Worm (Caenorhabditis elegans) whole organism, midembryonic: Measurements from ENCODE around the gene F13A2.9.

Experiments
- T22C8.4 ChIP-seq: fragments of 200-800 bp; sonication (Bioruptor generic); IDR thresholded peaks from 2 replicates; pipeline ENCODE4 v1.3.6; 2022; ENCODE audit warnings: missing genetic modification characterization, missing compliant biosample characterization
- cog-1 ChIP-seq: sonication (generic microtip); optimal IDR thresholded peaks from 2 replicates; lab custom pipeline; 2016; ENCODE audit warnings: missing genetic modification characterization, missing compliant biosample characterization
- flt-1 ChIP-seq: fragments of 200-800 bp; sonication (Bioruptor generic); IDR thresholded peaks from 2 replicates; pipeline ENCODE4 v1.3.6; 2022; ENCODE audit warnings: missing genetic modification characterization, missing compliant biosample characterization
- klf-2 ChIP-seq: fragments of 200-800 bp; sonication (Bioruptor generic); conservative IDR thresholded peaks from 2 replicates; pipeline ENCODE4 v1.3.6; 2022; ENCODE audit warnings: missing genetic modification reagents, missing genetic modification characterization, missing compliant biosample characterization
- med-1 ChIP-seq: sonication (generic microtip); optimal IDR thresholded peaks from 2 replicates; lab custom pipeline; 2017; ENCODE audit warnings: missing genetic modification characterization, mild to moderate bottlenecking, missing compliant biosample characterization, antibody characterized with exemption, missing genetic modification reagents; ENCODE audit not compliant: insufficient read depth
- ref-1 ChIP-seq: fragments of 200-800 bp; sonication (Bioruptor generic); conservative IDR thresholded peaks from 2 replicates; pipeline ENCODE4 v1.3.6; 2022; ENCODE audit warnings: missing genetic modification reagents, missing genetic modification characterization, missing compliant biosample characterization
- tab-1 ChIP-seq: fragments of 200-800 bp; sonication (Bioruptor generic); IDR thresholded peaks from 2 replicates; pipeline ENCODE4 v1.3.6; 2022; ENCODE audit warnings: missing genetic modification characterization, missing compliant biosample characterization
- ztf-23 ChIP-seq: fragments of 200-800 bp; sonication (Bioruptor generic); IDR thresholded peaks from 2 replicates; pipeline ENCODE4 v1.3.6; 2022; ENCODE audit warnings: missing genetic modification reagents, missing genetic modification characterization, missing compliant biosample characterization
- ztf-29 ChIP-seq: fragments of 200-800 bp; sonication (Bioruptor generic); IDR thresholded peaks from 2 replicates; pipeline ENCODE4 v1.3.6; 2022; ENCODE audit warnings: missing genetic modification reagents, missing genetic modification characterization, missing compliant biosample characterization

F13A2.9 gene

DNA sequence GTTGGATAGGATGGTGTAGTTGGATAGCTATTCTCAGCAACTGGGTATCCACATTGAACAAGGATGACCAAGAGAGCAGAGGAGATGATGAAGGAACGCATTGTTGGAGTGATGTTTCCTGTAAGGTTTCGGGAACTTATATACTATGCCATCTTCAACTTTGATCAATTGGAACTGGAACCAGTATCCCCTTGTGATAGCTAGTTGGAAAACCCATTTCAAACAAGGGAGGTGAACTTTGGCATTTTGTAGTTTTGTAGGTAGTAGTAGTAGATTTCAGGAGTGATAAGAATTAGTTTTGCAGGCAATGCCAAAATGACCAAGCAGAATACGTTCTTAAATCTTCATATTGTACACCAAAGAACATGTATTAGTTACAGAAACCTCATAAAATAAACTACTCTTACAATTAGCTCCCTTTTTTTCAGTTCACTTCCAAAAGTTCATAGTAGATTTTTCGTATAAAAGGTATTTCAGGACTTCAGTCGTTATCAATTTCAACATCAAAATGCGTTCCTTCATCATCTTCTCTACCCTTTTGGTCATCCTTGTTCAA lies 32.5 kb upstream of the F13A2.9 start, which contains the start of the genes Y47D7A.7 and Y47D7A.2:
Gene Y47D7A.7 (minus strand): TSS at position 101 of the 556 bp plus-strand sequence.
Gene Y47D7A.2 (plus strand): TSS at position 506 of the 556 bp plus-strand sequence.
- no peak for TF ChIP-seq flt-1
- TF ChIP-seq ztf-23 (GFP tag; lab: Robert Waterston, UW) = no peak
- TF ChIP-seq med-1 (GFP tag; lab: Kevin White, UChicago) = no peak
- no peak for TF ChIP-seq ztf-29 (GFP tag; lab: Robert Waterston, UW)
- TF ChIP-seq T22C8.4 (GFP tag; lab: Robert Waterston, UW) = no peak
- TF ChIP-seq cog-1 (tag; lab: Kevin White, UChicago) = no peak
- TF ChIP-seq ref-1 (GFP tag; lab: Robert Waterston, UW) = no peak
- no peak for TF ChIP-seq klf-2 (GFP tag; lab: Robert Waterston, UW)
- TF ChIP-seq tab-1 = no peak

DNA sequence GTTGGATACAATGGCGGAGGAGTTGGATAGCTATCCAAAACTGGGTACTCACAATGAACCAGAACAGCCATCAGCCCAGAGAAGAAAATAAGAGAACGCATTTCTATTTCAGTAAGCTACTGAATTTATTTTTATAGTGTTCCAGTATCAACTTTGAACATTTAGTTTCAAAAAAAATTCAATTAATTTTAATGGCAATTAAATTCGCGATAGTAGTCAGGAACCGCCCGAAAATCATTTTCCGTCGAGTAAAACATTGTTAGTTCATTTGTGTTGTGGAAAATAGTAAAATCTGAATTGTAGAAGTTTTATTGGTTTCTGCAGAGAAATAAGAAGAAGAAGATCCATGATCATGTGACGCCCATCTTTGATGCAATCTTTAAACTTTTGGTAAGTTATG lies 30.8 kb upstream of the F13A2.9 start, which contains the start of gene Y47D7A.6:
Gene Y47D7A.6 (minus strand): TSS at position 101 of the 400 bp plus-strand sequence.
- TF ChIP-seq cog-1 (tag; lab: Kevin White, UChicago) (no peak), tab-1 (no peak), med-1 (GFP tag; lab: Kevin White, UChicago) (no peak), klf-2 (GFP tag; lab: Robert Waterston, UW) (no peak), ztf-23 (GFP tag; lab: Robert Waterston, UW) (no peak), flt-1 (no peak), T22C8.4 (GFP tag; lab: Robert Waterston, UW) (no peak), ztf-29 (GFP tag; lab: Robert Waterston, UW) (no peak)

ce11 chrV:4416710-4417109 lies 29.4 kb upstream of the F13A2.9 start, which contains the start of gene Y47D7A.18:
Gene Y47D7A.18 (minus strand): TSS chrV:4416810.
- TF ChIP-seq ztf-29 (GFP tag; lab: Robert Waterston, UW) = no peak
- TF ChIP-seq klf-2 (GFP tag; lab: Robert Waterston, UW) = no peak
- TF ChIP-seq flt-1 = no peak
- TF ChIP-seq ztf-23 (GFP tag; lab: Robert Waterston, UW) = no peak
- no peak for TF ChIP-seq T22C8.4 (GFP tag; lab: Robert Waterston, UW)
- TF ChIP-seq ref-1 (GFP tag; lab: Robert Waterston, UW) = no peak
- no peak for TF ChIP-seq tab-1
- TF ChIP-seq cog-1 (tag; lab: Kevin White, UChicago) = no peak

DNA sequence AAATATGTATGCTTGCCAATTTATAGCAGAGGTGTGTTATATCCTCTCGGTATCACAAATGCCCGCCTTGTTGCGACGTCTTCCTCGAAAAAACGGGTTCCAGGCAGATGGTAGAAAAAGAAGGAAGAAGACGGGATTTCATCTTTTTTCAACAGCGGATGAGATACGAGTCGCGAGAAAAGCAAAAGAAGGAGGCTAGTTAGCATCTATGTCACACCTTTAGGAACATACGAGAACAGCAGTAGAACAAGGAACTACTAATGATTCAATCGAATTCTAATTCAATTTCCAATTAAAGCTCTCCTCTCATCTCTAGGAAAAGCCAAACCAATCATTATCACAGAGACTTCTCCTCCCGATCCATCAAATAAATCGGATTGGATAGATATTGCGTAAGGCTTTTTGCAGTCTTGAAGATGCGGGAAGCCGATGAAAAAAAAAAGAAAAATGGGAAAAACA lies 27.3 kb upstream of the F13A2.9 start, which contains the start of gene grl-5:
Gene grl-5 (minus strand): TSS at position 51 of the 459 bp plus-strand sequence.
- TF ChIP-seq ztf-29 (GFP tag; lab: Robert Waterston, UW) (no peak), ztf-23 (GFP tag; lab: Robert Waterston, UW) (no peak), med-1 (GFP tag; lab: Kevin White, UChicago) (no peak), klf-2 (GFP tag; lab: Robert Waterston, UW) (no peak), flt-1 (no peak), ref-1 (GFP tag; lab: Robert Waterston, UW) (no peak), cog-1 (tag; lab: Kevin White, UChicago) (no peak), T22C8.4 (GFP tag; lab: Robert Waterston, UW) (no peak), tab-1 (no peak)

- TF ChIP-seq cog-1 (tag; lab: Kevin White, UChicago) = no peak
- TF ChIP-seq tab-1 = no peak
- no peak for TF ChIP-seq ref-1 (GFP tag; lab: Robert Waterston, UW)
- no peak for TF ChIP-seq klf-2 (GFP tag; lab: Robert Waterston, UW)
- no peak for TF ChIP-seq flt-1
- no peak for TF ChIP-seq ztf-23 (GFP tag; lab: Robert Waterston, UW)
- TF ChIP-seq ztf-29 (GFP tag; lab: Robert Waterston, UW) = no peak
- TF ChIP-seq T22C8.4 (GFP tag; lab: Robert Waterston, UW) = no peak
- no peak for TF ChIP-seq med-1 (GFP tag; lab: Kevin White, UChicago)
Measured at ce11 chrV:4411714-4412113, 24.4 kb upstream of the F13A2.9 start, which contains the start of gene Y47D7A.17. Gene Y47D7A.17 (minus strand): TSS chrV:4411814.

DNA sequence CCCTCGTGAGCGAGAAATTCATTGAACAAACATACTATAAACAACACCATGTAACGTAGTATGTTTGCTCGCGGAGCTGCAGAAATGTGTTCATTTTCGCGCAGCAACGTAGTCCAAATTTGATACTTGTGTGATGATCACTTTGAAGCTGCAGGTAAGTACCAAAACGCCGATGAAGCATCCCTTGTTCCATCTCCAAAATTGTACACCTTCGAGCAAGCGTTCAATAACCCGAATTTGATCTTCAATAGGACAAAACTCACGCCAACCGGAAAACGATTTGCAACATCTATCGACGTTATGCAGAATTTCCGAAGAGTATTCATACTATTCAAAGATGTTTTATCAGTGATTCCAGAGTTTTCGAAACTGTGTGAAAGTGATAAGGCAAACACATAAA lies 23.3 kb upstream of the F13A2.9 start, which contains the start of gene Y47D7A.3:
Gene Y47D7A.3 (plus strand): TSS at position 301 of the 400 bp plus-strand sequence.
- TF ChIP-seq T22C8.4 (GFP tag; lab: Robert Waterston, UW) = no peak
- TF ChIP-seq ztf-29 (GFP tag; lab: Robert Waterston, UW) = no peak
- TF ChIP-seq tab-1 = no peak
- TF ChIP-seq ref-1 (GFP tag; lab: Robert Waterston, UW) = no peak
- TF ChIP-seq cog-1 (tag; lab: Kevin White, UChicago) = no peak
- TF ChIP-seq klf-2 (GFP tag; lab: Robert Waterston, UW) = no peak
- no peak for TF ChIP-seq med-1 (GFP tag; lab: Kevin White, UChicago)
- no peak for TF ChIP-seq flt-1
- no peak for TF ChIP-seq ztf-23 (GFP tag; lab: Robert Waterston, UW)

DNA sequence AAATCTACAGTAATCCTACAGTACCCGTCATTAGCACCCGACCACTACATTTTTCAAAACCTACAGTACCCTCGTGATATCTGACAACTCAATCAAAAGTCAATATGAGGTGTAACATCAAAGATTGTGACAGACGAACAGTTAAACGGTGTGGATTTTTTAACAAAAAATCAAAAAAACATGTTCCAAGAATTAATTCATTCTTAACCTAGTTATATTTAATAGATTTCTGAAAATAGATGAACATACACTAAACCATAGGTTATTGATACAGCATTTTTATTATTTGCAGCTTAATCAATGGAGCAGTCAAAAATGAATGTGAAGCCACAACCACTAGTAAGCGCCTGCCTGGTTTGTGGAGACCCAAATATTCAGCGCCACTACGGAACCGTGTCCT lies 20.2 kb upstream of the F13A2.9 start, which contains the start of gene nhr-118:
Gene nhr-118 (plus strand): TSS at position 301 of the 400 bp plus-strand sequence.
- TF ChIP-seq med-1 (GFP tag; lab: Kevin White, UChicago) (no peak), tab-1 (no peak), ztf-29 (GFP tag; lab: Robert Waterston, UW) (no peak), T22C8.4 (GFP tag; lab: Robert Waterston, UW) (no peak), cog-1 (tag; lab: Kevin White, UChicago) (no peak), ref-1 (GFP tag; lab: Robert Waterston, UW) (no peak), ztf-23 (GFP tag; lab: Robert Waterston, UW) (no peak), klf-2 (GFP tag; lab: Robert Waterston, UW) (no peak)

ce11 chrV:4401865-4402264 lies 14.6 kb upstream of the F13A2.9 start, which contains the start of gene F13A2.5:
Gene F13A2.5 (minus strand): TSS chrV:4401965.
- TF ChIP-seq ztf-23 (GFP tag; lab: Robert Waterston, UW) (no peak), flt-1 (no peak), cog-1 (tag; lab: Kevin White, UChicago) (no peak), ztf-29 (GFP tag; lab: Robert Waterston, UW) (no peak), T22C8.4 (GFP tag; lab: Robert Waterston, UW) (no peak), tab-1 (no peak), med-1 (GFP tag; lab: Kevin White, UChicago) (no peak), klf-2 (GFP tag; lab: Robert Waterston, UW) (no peak), ref-1 (GFP tag; lab: Robert Waterston, UW) (no peak)
